Worm (Caenorhabditis elegans) whole organism, midembryonic: ENCODE data around the gene C07D8.6.

Experiments used
- cog-1 ChIP-seq: sonication (generic microtip); optimal IDR thresholded peaks from 2 replicates; lab custom pipeline; 2016; ENCODE audit warnings: missing genetic modification characterization, missing compliant biosample characterization
- tab-1 ChIP-seq: fragments of 200-800 bp; sonication (Bioruptor generic); IDR thresholded peaks from 2 replicates; pipeline ENCODE4 v1.3.6; 2022; ENCODE audit warnings: missing genetic modification characterization, missing compliant biosample characterization

- TF ChIP-seq tab-1: no peak
- no peak for TF ChIP-seq cog-1
Observed at ce11 chrX:7371945-7372344, 30.6 kb downstream of the C07D8.6 start.
